Worm (Caenorhabditis elegans) whole organism, late embryonic: ENCODE measurements around the gene ets-6.

Experiments used
- F13H6.1 ChIP-seq: sonication (generic microtip); optimal IDR thresholded peaks from 2 replicates; lab custom pipeline; 2016; ENCODE audit warnings: missing genetic modification characterization, missing compliant biosample characterization
- K02D7.2 ChIP-seq: sonication (generic microtip); optimal IDR thresholded peaks from 2 replicates; lab custom pipeline; 2017; ENCODE audit warnings: mild to moderate bottlenecking, missing genetic modification characterization, missing compliant biosample characterization
- K09A11.1 ChIP-seq: sonication (generic microtip); optimal IDR thresholded peaks from 2 replicates; lab custom pipeline; 2017; ENCODE audit warnings: antibody characterized with exemption, mild to moderate bottlenecking, missing genetic modification characterization, missing compliant biosample characterization; ENCODE audit not compliant: insufficient read depth
- T23F11.4 ChIP-seq: fragments of 200-800 bp; sonication (Bioruptor generic); optimal IDR thresholded peaks from 2 replicates; lab custom pipeline; 2018; ENCODE audit warnings: mild to moderate bottlenecking, missing genetic modification characterization, missing compliant biosample characterization
- Y22D7AL.16 ChIP-seq: sonication (generic microtip); optimal IDR thresholded peaks from 2 replicates; lab custom pipeline; 2016; ENCODE audit warnings: missing genetic modification characterization, missing compliant biosample characterization
- ama-1 ChIP-seq: fragments of 150-350 bp; optimal IDR thresholded peaks from 2 replicates; lab custom pipeline; 2014
- ceh-18 ChIP-seq: sonication (generic microtip); optimal IDR thresholded peaks from 2 replicates; lab custom pipeline; 2016; ENCODE audit warnings: missing genetic modification characterization, missing compliant biosample characterization
- ceh-2 ChIP-seq: sonication (generic microtip); optimal IDR thresholded peaks from 2 replicates; lab custom pipeline; 2016; ENCODE audit warnings: missing genotype, missing genetic modification characterization, missing compliant biosample characterization
- ceh-6 ChIP-seq: fragments of 200-800 bp; sonication (Bioruptor generic); optimal IDR thresholded peaks from 2 replicates; lab custom pipeline; 2018; ENCODE audit warnings: mild to moderate bottlenecking, missing genetic modification characterization, missing compliant biosample characterization
- dmd-4 ChIP-seq: sonication (generic microtip); optimal IDR thresholded peaks from 2 replicates; lab custom pipeline; 2016; ENCODE audit warnings: borderline replicate concordance, missing genetic modification characterization, missing compliant biosample characterization
- dve-1 ChIP-seq: sonication (generic microtip); optimal IDR thresholded peaks from 2 replicates; lab custom pipeline; 2017; ENCODE audit warnings: antibody characterized with exemption, mild to moderate bottlenecking, missing genetic modification characterization, missing compliant biosample characterization
- elt-2 ChIP-seq: sonication (generic microtip); optimal IDR thresholded peaks from 2 replicates; lab custom pipeline; 2016; ENCODE audit warnings: missing genetic modification reagents, missing genetic modification characterization, missing compliant biosample characterization
- elt-4 ChIP-seq: sonication (generic microtip); optimal IDR thresholded peaks from 2 replicates; lab custom pipeline; 2016; ENCODE audit warnings: missing genetic modification characterization, missing compliant biosample characterization
- ets-4 ChIP-seq: sonication (generic microtip); optimal IDR thresholded peaks from 2 replicates; lab custom pipeline; 2016; ENCODE audit warnings: missing genetic modification characterization, missing compliant biosample characterization
- eyg-1 ChIP-seq: sonication (generic microtip); optimal IDR thresholded peaks from 2 replicates; lab custom pipeline; 2016; ENCODE audit warnings: missing genotype, missing genetic modification characterization, missing compliant biosample characterization
- fkh-10 ChIP-seq: fragments of 150-350 bp; optimal IDR thresholded peaks from 2 replicates; lab custom pipeline; 2014; ENCODE audit warnings: missing biosample characterization, missing genetic modification reagents, missing genetic modification characterization
- fkh-6 ChIP-seq: sonication (generic microtip); optimal IDR thresholded peaks from 2 replicates; lab custom pipeline; 2016; ENCODE audit warnings: missing genetic modification characterization, missing compliant biosample characterization
- gmeb-2 ChIP-seq: sonication (generic microtip); optimal IDR thresholded peaks from 2 replicates; lab custom pipeline; 2016; ENCODE audit warnings: missing genetic modification characterization, inconsistent platforms, missing compliant biosample characterization
- hlh-30 ChIP-seq: sonication (generic microtip); optimal IDR thresholded peaks from 2 replicates; lab custom pipeline; 2017; ENCODE audit warnings: antibody characterized with exemption, missing genetic modification characterization, missing compliant biosample characterization; ENCODE audit not compliant: insufficient read depth
- hlh-6 ChIP-seq: sonication (generic microtip); optimal IDR thresholded peaks from 2 replicates; lab custom pipeline; 2016; ENCODE audit warnings: missing genotype, missing genetic modification characterization, missing compliant biosample characterization
- hlh-8 ChIP-seq: sonication (generic microtip); optimal IDR thresholded peaks from 2 replicates; lab custom pipeline; 2016; ENCODE audit warnings: missing genotype, missing genetic modification characterization, missing compliant biosample characterization
- lin-11 ChIP-seq: fragments of 200-800 bp; sonication (Bioruptor generic); optimal IDR thresholded peaks from 2 replicates; lab custom pipeline; 2018; ENCODE audit warnings: mild to moderate bottlenecking, missing genetic modification characterization, missing compliant biosample characterization
- nfya-1 ChIP-seq: sonication (generic microtip); optimal IDR thresholded peaks from 2 replicates; lab custom pipeline; 2017; ENCODE audit warnings: missing genetic modification characterization, mild to moderate bottlenecking, missing compliant biosample characterization, antibody characterized with exemption, moderate library complexity
- nhr-11 ChIP-seq: fragments of 150-350 bp; optimal IDR thresholded peaks from 2 replicates; lab custom pipeline; 2014; ENCODE audit warnings: missing biosample characterization, missing genetic modification characterization
- nhr-232 ChIP-seq: sonication (generic microtip); optimal IDR thresholded peaks from 2 replicates; lab custom pipeline; 2016; ENCODE audit warnings: missing genetic modification characterization, missing compliant biosample characterization
- pag-3 ChIP-seq: sonication (generic microtip); optimal IDR thresholded peaks from 2 replicates; lab custom pipeline; 2016; ENCODE audit warnings: missing compliant biosample characterization, missing genetic modification characterization, borderline replicate concordance
- pat-9 ChIP-seq: fragments of 200-800 bp; sonication (Bioruptor generic); optimal IDR thresholded peaks from 2 replicates; lab custom pipeline; 2018; ENCODE audit warnings: mild to moderate bottlenecking, missing genetic modification characterization, moderate library complexity, missing compliant biosample characterization
- pha-2 ChIP-seq: sonication (generic microtip); optimal IDR thresholded peaks from 2 replicates; lab custom pipeline; 2017; ENCODE audit warnings: mild to moderate bottlenecking, missing genetic modification characterization, missing compliant biosample characterization
- pha-4 ChIP-seq: fragments of 150-350 bp; optimal IDR thresholded peaks from 2 replicates; lab custom pipeline; 2018; ENCODE audit warnings: missing biosample characterization, missing genetic modification reagents, missing genetic modification characterization
- pqm-1 ChIP-seq: sonication (generic microtip); optimal IDR thresholded peaks from 2 replicates; lab custom pipeline; 2016; ENCODE audit warnings: missing genetic modification characterization, missing compliant biosample characterization
- pros-1 ChIP-seq: fragments of 150-350 bp; optimal IDR thresholded peaks from 2 replicates; lab custom pipeline; 2014; ENCODE audit warnings: missing biosample characterization, missing genetic modification reagents, missing genetic modification characterization
- rnt-1 ChIP-seq: sonication (generic microtip); optimal IDR thresholded peaks from 2 replicates; lab custom pipeline; 2016; ENCODE audit warnings: missing genetic modification characterization, missing compliant biosample characterization
- sox-2 ChIP-seq: fragments of 200-800 bp; sonication (Bioruptor generic); IDR thresholded peaks from 2 replicates; pipeline ENCODE4 v1.3.6; 2022; ENCODE audit warnings: missing genetic modification reagents, missing genetic modification characterization, missing compliant biosample characterization
- sox-4 ChIP-seq: sonication (generic microtip); optimal IDR thresholded peaks from 2 replicates; lab custom pipeline; 2017; ENCODE audit warnings: mild to moderate bottlenecking, missing genetic modification characterization, inconsistent platforms, missing compliant biosample characterization
- syd-9 ChIP-seq: sonication (generic microtip); optimal IDR thresholded peaks from 2 replicates; lab custom pipeline; 2016; ENCODE audit warnings: mild to moderate bottlenecking, missing genetic modification characterization, moderate library complexity, missing compliant biosample characterization
- tbx-2 ChIP-seq: sonication (generic microtip); optimal IDR thresholded peaks from 2 replicates; lab custom pipeline; 2016; ENCODE audit warnings: missing genetic modification characterization, missing compliant biosample characterization
- unc-3 ChIP-seq, 2 experiments: fragments of 200-800 bp in 1 of 2; sonication (Bioruptor generic) in 1 of 2; sonication (generic microtip) in 1 of 2; conservative IDR thresholded peaks in 1 of 2; optimal IDR thresholded peaks in 1 of 2; 2 replicates each; pipeline versions ENCODE4 v1.3.6 to Lab custom; 2016 to 2022; ENCODE audit warnings: missing compliant biosample characterization in 2 of 2, missing genetic modification characterization in 2 of 2, missing genetic modification reagents in 1 of 2
- unc-42 ChIP-seq: sonication (generic microtip); optimal IDR thresholded peaks from 2 replicates; lab custom pipeline; 2016; ENCODE audit warnings: missing genotype, missing genetic modification characterization, missing compliant biosample characterization
- unc-55 ChIP-seq: sonication (generic microtip); optimal IDR thresholded peaks from 2 replicates; lab custom pipeline; 2017; ENCODE audit warnings: missing biosample characterization, missing genetic modification reagents, missing genetic modification characterization
- zip-5 ChIP-seq: sonication (generic microtip); optimal IDR thresholded peaks from 2 replicates; lab custom pipeline; 2016; ENCODE audit warnings: missing genetic modification characterization, missing compliant biosample characterization
- ztf-16 ChIP-seq: sonication (generic microtip); optimal IDR thresholded peaks from 2 replicates; lab custom pipeline; 2017; ENCODE audit warnings: missing genetic modification characterization, missing compliant biosample characterization

ets-6 gene

DNA sequence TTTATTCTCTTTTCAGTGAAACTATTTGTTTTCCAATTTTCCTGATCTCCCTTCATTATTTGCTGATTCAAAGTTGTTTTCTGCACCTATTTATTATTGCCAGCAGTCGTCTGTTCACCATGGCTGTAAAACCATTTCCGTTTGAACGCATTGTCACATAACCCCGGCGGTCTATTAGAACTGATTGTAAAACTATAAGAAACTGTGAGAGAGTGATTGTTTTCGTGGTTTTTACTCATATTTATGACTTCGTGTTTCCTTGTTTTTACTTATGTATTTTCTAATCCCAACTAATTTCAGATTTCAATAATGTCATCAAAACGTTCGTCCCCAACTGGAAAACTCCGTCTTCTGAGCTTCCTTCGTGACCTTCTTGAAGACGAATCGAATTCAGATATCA is 17.4 kb downstream of the ets-6 start, which contains the start of gene F19F10.1:
Gene F19F10.1 (plus strand): TSS at position 301 of the 400 bp plus-strand sequence.
- no peak for TF ChIP-seq ztf-16 (tag; lab: Kevin White, UChicago)
- TF ChIP-seq ama-1 (lab: Kevin White, UChicago): no peak
- no peak for TF ChIP-seq syd-9 (tag; lab: Kevin White, UChicago)
- no peak for TF ChIP-seq zip-5 (tag; lab: Kevin White, UChicago)
- TF ChIP-seq pag-3 (tag; lab: Kevin White, UChicago): no peak
- TF ChIP-seq fkh-10 (GFP tag; lab: Kevin White, UChicago): no peak

DNA sequence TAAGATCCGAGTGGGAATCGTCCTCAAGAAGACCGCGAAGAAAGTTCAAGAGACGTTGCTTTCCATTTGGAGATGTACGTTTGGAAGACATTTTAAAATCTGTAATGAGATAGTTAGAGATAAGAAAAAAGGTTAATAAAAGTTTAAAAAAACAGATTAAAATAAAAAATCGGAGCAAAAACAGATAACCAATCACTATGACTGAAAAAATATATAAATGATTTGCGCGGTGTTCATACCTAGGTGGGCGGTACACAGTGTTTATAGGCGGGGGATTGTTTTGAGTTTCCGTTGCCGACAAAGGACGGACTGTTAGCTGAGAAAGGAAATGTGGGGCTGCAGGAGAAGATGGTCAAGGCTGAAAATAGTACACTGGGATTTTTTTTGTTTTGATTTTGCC is 21.7 kb downstream of the ets-6 start, which contains the start of gene ets-7:
Gene ets-7 (minus strand): TSS at position 101 of the 400 bp plus-strand sequence.
- TF ChIP-seq ets-4 (no peak), elt-2 (no peak), K02D7.2 (tag; lab: Kevin White, UChicago) (no peak), F13H6.1 (tag; lab: Kevin White, UChicago) (no peak), dve-1 (no peak), pqm-1 (tag; lab: Kevin White, UChicago) (no peak), unc-3 (GFP tag; conservative IDR thresholded peaks at IDR 0.05; lab: Robert Waterston, UW) (no peak), unc-3 (tag; optimal IDR thresholded peaks at IDR 0.05; lab: Kevin White, UChicago) (no peak), rnt-1 (tag; lab: Kevin White, UChicago) (no peak), pha-4 (tag; lab: Kevin White, UChicago) (no peak), pha-2 (tag; lab: Kevin White, UChicago) (no peak)

DNA sequence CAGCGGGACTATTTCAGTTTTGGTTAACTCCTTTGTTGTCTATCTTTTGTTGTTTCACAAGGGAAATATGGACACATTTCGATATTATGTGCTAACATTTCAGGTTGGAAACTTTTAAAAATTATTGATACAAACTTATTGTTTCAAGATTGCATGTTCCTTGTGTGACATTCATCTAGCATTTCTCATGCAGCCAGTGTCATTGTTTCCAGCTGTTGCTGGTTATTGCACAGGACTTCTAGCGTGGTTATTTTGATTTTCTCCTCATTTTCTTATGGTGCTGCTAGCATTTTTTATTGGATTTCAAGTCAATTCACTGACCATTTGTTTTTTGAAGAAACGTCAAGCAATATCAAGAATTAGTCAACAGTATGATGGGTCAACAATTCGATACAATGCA is 24.5 kb downstream of the ets-6 start:
- no peak for TF ChIP-seq pqm-1 (tag; lab: Kevin White, UChicago)
- TF ChIP-seq ceh-18: no peak
- TF ChIP-seq fkh-6 (tag; lab: Kevin White, UChicago): no peak
- no peak for TF ChIP-seq ets-4
- TF ChIP-seq ceh-6 (GFP tag; lab: Kevin White, UChicago): no peak
- TF ChIP-seq nfya-1: no peak

DNA sequence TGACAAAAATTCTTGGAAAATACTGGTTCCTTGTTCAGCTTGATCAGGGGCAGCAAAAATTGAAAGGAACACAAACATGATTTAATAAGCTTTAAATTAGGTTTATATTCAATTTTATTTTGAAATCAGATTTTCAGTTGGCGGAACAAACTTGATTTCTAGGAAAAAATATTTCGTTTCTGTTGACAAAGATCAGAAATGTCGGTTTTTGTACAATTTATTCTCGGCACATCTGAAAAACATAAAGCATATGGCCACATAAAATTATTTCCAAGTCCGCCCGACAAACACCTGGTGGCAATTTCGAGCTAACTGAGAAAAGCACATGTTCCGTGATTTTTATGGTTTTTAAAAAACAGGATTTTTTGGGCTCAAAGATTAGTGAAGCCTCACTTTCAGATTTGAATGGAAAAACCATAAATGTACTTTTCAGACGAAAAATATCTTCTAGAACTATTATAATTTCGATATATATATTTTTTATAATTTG is 26.4 kb downstream of the ets-6 start, which contains the start of gene ttr-10:
Gene ttr-10 (minus strand): TSS at position 51 of the 490 bp plus-strand sequence.
- TF ChIP-seq tbx-2 (tag; lab: Kevin White, UChicago) (no peak), syd-9 (tag; lab: Kevin White, UChicago) (no peak), nhr-11 (tag; lab: Kevin White, UChicago) (no peak), K09A11.1 (no peak), eyg-1 (tag; lab: Kevin White, UChicago) (no peak), hlh-8 (tag; lab: Kevin White, UChicago) (no peak), elt-4 (tag; lab: Kevin White, UChicago) (no peak), F13H6.1 (tag; lab: Kevin White, UChicago) (no peak), gmeb-2 (tag; lab: Kevin White, UChicago) (no peak), Y22D7AL.16 (tag; lab: Kevin White, UChicago) (no peak), unc-55 (GFP tag; lab: Kevin White, UChicago) (no peak), pros-1 (tag; lab: Kevin White, UChicago) (no peak), hlh-6 (tag; lab: Kevin White, UChicago) (no peak), dmd-4 (tag; lab: Kevin White, UChicago) (no peak), elt-2 (no peak), fkh-10 (GFP tag; lab: Kevin White, UChicago) (no peak), ceh-2 (tag; lab: Kevin White, UChicago) (no peak)

DNA sequence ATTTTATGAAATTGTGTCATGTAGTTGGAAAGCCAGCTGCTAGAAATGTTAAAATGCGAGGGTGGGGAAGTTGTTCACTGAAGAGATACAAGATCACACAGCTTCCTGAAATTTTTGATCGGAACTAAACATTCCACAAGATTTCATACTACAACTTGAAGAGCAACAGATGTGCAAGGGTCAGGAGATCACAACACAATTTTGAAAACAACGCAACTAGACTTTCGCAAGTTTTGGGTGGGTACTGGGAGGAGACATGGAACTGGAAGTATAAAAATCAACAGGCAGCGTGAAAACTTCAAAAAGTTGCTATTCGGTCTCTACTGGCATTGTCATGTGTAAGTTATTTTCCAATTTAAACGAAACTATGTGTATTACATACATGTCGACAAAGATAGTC is 28.5 kb downstream of the ets-6 start, which contains the start of gene F19F10.3:
Gene F19F10.3 (plus strand): TSS at position 301 of the 400 bp plus-strand sequence.
- TF ChIP-seq hlh-30 (tag; lab: Kevin White, UChicago) (no peak), hlh-8 (tag; lab: Kevin White, UChicago) (no peak), sox-2 (GFP tag; lab: Robert Waterston, UW) (no peak), T23F11.4 (GFP tag; lab: Kevin White, UChicago) (no peak), ztf-16 (tag; lab: Kevin White, UChicago) (no peak), pag-3 (tag; lab: Kevin White, UChicago) (no peak), gmeb-2 (tag; lab: Kevin White, UChicago) (no peak), elt-4 (tag; lab: Kevin White, UChicago) (no peak), lin-11 (no peak), pat-9 (tag; lab: Kevin White, UChicago) (no peak), sox-4 (tag; lab: Kevin White, UChicago) (no peak), nhr-232 (no peak), unc-42 (no peak), pros-1 (tag; lab: Kevin White, UChicago) (no peak), zip-5 (tag; lab: Kevin White, UChicago) (no peak), K02D7.2 (tag; lab: Kevin White, UChicago) (no peak), unc-3 (GFP tag; conservative IDR thresholded peaks at IDR 0.05; lab: Robert Waterston, UW) (no peak), unc-3 (tag; optimal IDR thresholded peaks at IDR 0.05; lab: Kevin White, UChicago) (no peak)
